Worm (Caenorhabditis elegans) whole organism, L2 larva: ENCODE results near the gene tbc-13.

ENCODE experiments used
- ceh-82 ChIP-seq: fragments of 150-350 bp; optimal IDR thresholded peaks from 2 replicates; lab custom pipeline; 2014; ENCODE audit warnings: missing biosample characterization, missing genetic modification characterization
- dmd-4 ChIP-seq: sonication (generic microtip); optimal IDR thresholded peaks from 2 replicates; lab custom pipeline; 2017; ENCODE audit warnings: missing biosample characterization, missing genetic modification characterization
- elt-3 ChIP-seq: sonication (generic microtip); optimal IDR thresholded peaks from 2 replicates; lab custom pipeline; 2017; ENCODE audit warnings: missing biosample characterization, missing genetic modification characterization
- fos-1 ChIP-seq: fragments of 150-350 bp; optimal IDR thresholded peaks from 2 replicates; lab custom pipeline; 2014; ENCODE audit warnings: missing biosample characterization, missing genetic modification characterization
- lin-39 ChIP-seq: fragments of 150-350 bp; optimal IDR thresholded peaks from 2 replicates; lab custom pipeline; 2014; ENCODE audit warnings: missing biosample characterization, missing genetic modification reagents, missing genetic modification characterization
- lsy-2 ChIP-seq, 2 experiments: fragments of 150-350 bp in 1 of 2; sonication (generic microtip) in 1 of 2; optimal IDR thresholded peaks; 2 replicates each; lab custom pipeline; 2014 to 2017; ENCODE audit warnings: missing biosample characterization in 2 of 2, missing genetic modification characterization in 2 of 2
- mab-5 ChIP-seq: fragments of 150-350 bp; optimal IDR thresholded peaks from 2 replicates; lab custom pipeline; 2014; ENCODE audit warnings: missing biosample characterization, missing genetic modification characterization
- mdl-1 ChIP-seq, 2 experiments: fragments of 150-350 bp in 1 of 2; sonication (generic microtip) in 1 of 2; optimal IDR thresholded peaks; 2 replicates each; lab custom pipeline; 2017; ENCODE audit warnings: missing biosample characterization in 2 of 2, missing genetic modification characterization in 2 of 2
- nhr-11 ChIP-seq: fragments of 150-350 bp; optimal IDR thresholded peaks from 2 replicates; lab custom pipeline; 2014; ENCODE audit warnings: missing biosample characterization, missing genetic modification characterization
- nhr-12 ChIP-seq: fragments of 150-350 bp; optimal IDR thresholded peaks from 2 replicates; lab custom pipeline; 2014; ENCODE audit warnings: missing biosample characterization, missing genetic modification characterization
- nhr-6 ChIP-seq: fragments of 150-350 bp; optimal IDR thresholded peaks from 2 replicates; lab custom pipeline; 2014; ENCODE audit warnings: missing biosample characterization, missing genetic modification characterization
- nhr-77 ChIP-seq: fragments of 150-350 bp; optimal IDR thresholded peaks from 2 replicates; lab custom pipeline; 2014; ENCODE audit warnings: missing biosample characterization, missing genetic modification characterization
- zag-1 ChIP-seq: fragments of 150-350 bp; optimal IDR thresholded peaks from 2 replicates; lab custom pipeline; 2014; ENCODE audit warnings: missing biosample characterization, missing genetic modification characterization
- ztf-11 ChIP-seq: sonication (generic microtip); optimal IDR thresholded peaks from 2 replicates; lab custom pipeline; 2017; ENCODE audit warnings: missing biosample characterization, missing genetic modification characterization

DNA sequence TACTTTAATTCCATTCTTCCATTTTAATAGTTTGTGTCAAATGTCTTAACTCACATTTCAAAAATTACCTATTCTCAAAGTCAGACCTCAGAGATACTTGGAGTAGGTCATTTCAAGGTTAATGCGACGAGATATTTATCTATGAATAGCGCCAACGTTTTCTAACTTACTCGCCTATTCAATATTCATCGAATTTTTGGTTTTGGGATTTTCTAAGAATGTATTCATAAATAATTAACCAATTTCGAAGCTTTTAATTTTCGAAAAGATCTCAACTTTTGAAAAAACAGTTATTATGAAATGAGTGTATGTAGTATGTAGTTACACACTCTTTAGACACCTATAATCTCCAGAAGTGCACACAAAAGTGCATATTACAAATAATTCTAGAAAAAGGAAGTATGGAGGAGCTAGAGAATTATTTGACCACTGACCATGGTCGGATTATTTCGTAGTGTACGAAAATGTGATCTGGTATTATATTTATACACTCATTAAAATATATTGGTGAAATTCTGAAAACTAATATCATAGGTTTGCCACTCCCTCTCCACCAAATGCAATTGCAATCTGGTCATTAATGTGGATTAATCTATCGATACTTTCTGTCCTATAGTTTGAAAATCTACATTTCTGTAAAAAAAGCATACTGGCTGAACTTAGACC, 27.8 kb downstream of the tbc-13 start:
- TF ChIP-seq fos-1 (tag; lab: Kevin White, UChicago) (no peak), mab-5 (tag; lab: Kevin White, UChicago) (no peak), mdl-1 (tag; optimal IDR thresholded peaks at IDR 0.05; lab: Kevin White, UChicago) (no peak), elt-3 (tag; lab: Kevin White, UChicago) (no peak), dmd-4 (tag; lab: Kevin White, UChicago) (no peak), ztf-11 (no peak), lsy-2 (tag; optimal IDR thresholded peaks at IDR 0.05; lab: Kevin White, UChicago) (no peak), nhr-12 (tag; lab: Kevin White, UChicago) (no peak), ceh-82 (tag; lab: Kevin White, UChicago) (no peak), nhr-11 (tag; lab: Kevin White, UChicago) (no peak), nhr-6 (tag; lab: Kevin White, UChicago) (no peak), nhr-77 (tag; lab: Kevin White, UChicago) (no peak), lin-39 (no peak), zag-1 (tag; lab: Kevin White, UChicago) (no peak)
